Fruit fly (Drosophila melanogaster): ENCODE data around the gene gcm2.

gcm2 gene

dm6 chr2L:9585942-9586341 is 22.4 kb upstream of the gcm2 start (continued):
- TF ChIP-seq Rx (GFP tag; IDR thresholded peaks at IDR 0.05): no peak
- TF ChIP-seq CG12071 (GFP tag; optimal IDR thresholded peaks at IDR 0.05): no peak
- no peak for TF ChIP-seq prd (optimal IDR thresholded peaks at IDR 0.05)
- peak; percentile 60; the same call in 1 of the 3 replicates for TF ChIP-seq prd (GFP tag; IDR thresholded peaks at IDR 0.05)
- peak; percentile 5 for TF ChIP-seq nerfin-1 (tag; optimal IDR thresholded peaks at IDR 0.05)
- TF ChIP-seq CG13775 (GFP tag; optimal IDR thresholded peaks at IDR 0.05): peak; percentile 1
- TF ChIP-seq CG17328 (GFP tag; IDR thresholded peaks at IDR 0.05): peak; percentile 73
- TF ChIP-seq CG4424 (GFP tag; optimal IDR thresholded peaks at IDR 0.05): peak; percentile 30
- 0 out of 3 replicates have a peak, but pooled peaks have one; percentile 48 for TF ChIP-seq CG17361 (GFP tag; IDR thresholded peaks at IDR 0.05)
- TF ChIP-seq CG10274 (GFP tag; optimal IDR thresholded peaks at IDR 0.05): no peak
- TF ChIP-seq CG31441 (GFP tag; IDR thresholded peaks at IDR 0.05): peak; percentile 62
- TF ChIP-seq BEAF-32 (GFP tag; optimal IDR thresholded peaks at IDR 0.05): no peak
- TF ChIP-seq mirr (GFP tag; optimal IDR thresholded peaks at IDR 0.05): no peak
- TF ChIP-seq tgo (GFP tag; IDR thresholded peaks at IDR 0.05): no peak
- peak; percentile 83 for TF ChIP-seq CG2712 (tag; optimal IDR thresholded peaks at IDR 0.05)
- peak; percentile 35 for TF ChIP-seq zf30C (GFP tag; optimal IDR thresholded peaks at IDR 0.05)
- no peak for TF ChIP-seq Med (GFP tag)
- no peak for TF ChIP-seq Optix (GFP tag; IDR thresholded peaks at IDR 0.05)
- no peak for TF ChIP-seq CG12299 (tag; optimal IDR thresholded peaks at IDR 0.05)
- no peak for TF ChIP-seq CG3281 (GFP tag; optimal IDR thresholded peaks at IDR 0.05)
- TF ChIP-seq Blimp-1 (GFP tag; optimal IDR thresholded peaks at IDR 0.05): peak; percentile 61
- TF ChIP-seq Asciz (GFP tag; optimal IDR thresholded peaks at IDR 0.05): peak; percentile 31
- peak; percentile 8 for TF ChIP-seq CoRest (tag; optimal IDR thresholded peaks at IDR 0.05)

dm6 chr2L:9589176-9589575 is 19.2 kb upstream of the gcm2 start, which contains the start of gene CG3841:
Gene CG3841, plus strand, starts transcription at chr2L:9589476.
- TF ChIP-seq aop (GFP tag; IDR thresholded peaks at IDR 0.05) (no peak), exex (tag; optimal IDR thresholded peaks at IDR 0.05) (peak; percentile 40)

dm6 chr2L:9591146-9591545 is 17.2 kb upstream of the gcm2 start:
- TF ChIP-seq Ets65A (GFP tag): peak; percentile 73
- TF ChIP-seq pros (GFP tag; optimal IDR thresholded peaks at IDR 0.05): peak; percentile 6
- no peak for TF ChIP-seq CG17829 (tag; optimal IDR thresholded peaks at IDR 0.05)
- no peak for TF ChIP-seq Elba2 (GFP tag; optimal IDR thresholded peaks at IDR 0.05)
- TF ChIP-seq Hey (tag; optimal IDR thresholded peaks at IDR 0.05): no peak
- no peak for TF ChIP-seq CG11695 (GFP tag; IDR thresholded peaks at IDR 0.05)
- TF ChIP-seq sob (GFP tag; IDR thresholded peaks at IDR 0.05): 0 out of 2 replicates have a peak, but pooled peaks have one; percentile 10
- TF ChIP-seq Awh (GFP tag; IDR thresholded peaks at IDR 0.05): no peak
- peak; percentile 50; the same call in 1 of the 2 replicates for TF ChIP-seq onecut (GFP tag; IDR thresholded peaks at IDR 0.05)
- TF ChIP-seq CTCF (GFP tag; optimal IDR thresholded peaks at IDR 0.05): no peak
- no peak for TF ChIP-seq fd3F (GFP tag; optimal IDR thresholded peaks at IDR 0.05)
- TF ChIP-seq Hr78 (GFP tag; optimal IDR thresholded peaks at IDR 0.05): no peak

dm6 chr2L:9594625-9595300 is 13.6 kb upstream of the gcm2 start:
- TF ChIP-seq Nf-YC (tag; optimal IDR thresholded peaks at IDR 0.05): no peak
- 0 out of 2 replicates have a peak, but pooled peaks have one; percentile 15 for TF ChIP-seq CG1024 (GFP tag; IDR thresholded peaks at IDR 0.05)
- TF ChIP-seq Hr78 (GFP tag; optimal IDR thresholded peaks at IDR 0.05): no peak
- no peak for TF ChIP-seq CG9609 (GFP tag; optimal IDR thresholded peaks at IDR 0.05)
- no peak for TF ChIP-seq Dfd (GFP tag; optimal IDR thresholded peaks at IDR 0.05)
- no peak for TF ChIP-seq ab (GFP tag; optimal IDR thresholded peaks at IDR 0.05)
- no peak for TF ChIP-seq CG14860 (GFP tag; IDR thresholded peaks at IDR 0.05; ENCODE audit: partially characterized antibody)
- no peak for TF ChIP-seq CG2120 (GFP tag; optimal IDR thresholded peaks at IDR 0.05)
- TF ChIP-seq CG1529 (GFP tag; optimal IDR thresholded peaks at IDR 0.05): peak; percentile 5
- no peak for TF ChIP-seq Lim3 (GFP tag; IDR thresholded peaks at IDR 0.05)
- TF ChIP-seq zfh2 (GFP tag; optimal IDR thresholded peaks at IDR 0.05): no peak
- TF ChIP-seq Asciz (GFP tag; optimal IDR thresholded peaks at IDR 0.05): no peak
- TF ChIP-seq CG5245 (GFP tag; optimal IDR thresholded peaks at IDR 0.05): peak; percentile 10
- 0 out of 3 replicates have a peak, but pooled peaks have one; percentile 35 for TF ChIP-seq ci (GFP tag; IDR thresholded peaks at IDR 0.05)

Measured in whole organism, embryonic.